Worm (Caenorhabditis elegans) whole organism, midembryonic: Measurements from ENCODE around the gene hrg-5.

ENCODE experiments used
- T22C8.4 ChIP-seq: fragments of 200-800 bp; sonication (Bioruptor generic); IDR thresholded peaks from 2 replicates; pipeline ENCODE4 v1.3.6; 2022; ENCODE audit warnings: missing genetic modification characterization, missing compliant biosample characterization
- cog-1 ChIP-seq: sonication (generic microtip); optimal IDR thresholded peaks from 2 replicates; lab custom pipeline; 2016; ENCODE audit warnings: missing genetic modification characterization, missing compliant biosample characterization
- flt-1 ChIP-seq: fragments of 200-800 bp; sonication (Bioruptor generic); IDR thresholded peaks from 2 replicates; pipeline ENCODE4 v1.3.6; 2022; ENCODE audit warnings: missing genetic modification characterization, missing compliant biosample characterization
- med-1 ChIP-seq: sonication (generic microtip); optimal IDR thresholded peaks from 2 replicates; lab custom pipeline; 2017; ENCODE audit warnings: missing genetic modification characterization, mild to moderate bottlenecking, missing compliant biosample characterization, antibody characterized with exemption, missing genetic modification reagents; ENCODE audit not compliant: insufficient read depth
- ref-1 ChIP-seq: fragments of 200-800 bp; sonication (Bioruptor generic); conservative IDR thresholded peaks from 2 replicates; pipeline ENCODE4 v1.3.6; 2022; ENCODE audit warnings: missing genetic modification reagents, missing genetic modification characterization, missing compliant biosample characterization
- tab-1 ChIP-seq: fragments of 200-800 bp; sonication (Bioruptor generic); IDR thresholded peaks from 2 replicates; pipeline ENCODE4 v1.3.6; 2022; ENCODE audit warnings: missing genetic modification characterization, missing compliant biosample characterization
- ztf-23 ChIP-seq: fragments of 200-800 bp; sonication (Bioruptor generic); IDR thresholded peaks from 2 replicates; pipeline ENCODE4 v1.3.6; 2022; ENCODE audit warnings: missing genetic modification reagents, missing genetic modification characterization, missing compliant biosample characterization
- ztf-29 ChIP-seq: fragments of 200-800 bp; sonication (Bioruptor generic); IDR thresholded peaks from 2 replicates; pipeline ENCODE4 v1.3.6; 2022; ENCODE audit warnings: missing genetic modification reagents, missing genetic modification characterization, missing compliant biosample characterization

DNA sequence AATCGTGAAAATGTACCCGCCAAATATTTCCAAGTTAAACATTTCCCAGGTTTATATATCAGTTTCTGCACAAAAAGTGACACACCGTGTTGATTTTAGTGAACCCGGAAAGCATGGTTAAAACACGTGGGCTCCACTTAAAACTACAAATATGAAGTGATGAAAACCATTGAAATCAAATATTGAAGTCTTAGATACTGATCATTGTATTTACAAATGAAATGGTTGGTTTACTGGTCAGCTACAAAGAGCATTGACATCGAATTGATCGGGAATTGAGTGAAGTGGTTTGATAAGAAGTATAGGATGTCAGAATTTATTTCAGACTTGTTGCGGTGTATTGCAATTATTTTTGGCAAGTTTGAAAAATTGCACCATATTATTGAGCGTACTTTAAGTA, at the start of gene hrg-5:
- TF ChIP-seq ztf-29 (GFP tag; lab: Robert Waterston, UW) = no peak
- no peak for TF ChIP-seq med-1
- TF ChIP-seq ztf-23 (GFP tag; lab: Robert Waterston, UW) = no peak
- no peak for TF ChIP-seq ref-1
- no peak for TF ChIP-seq tab-1 (GFP tag; lab: Robert Waterston, UW)
- no peak for TF ChIP-seq T22C8.4
- no peak for TF ChIP-seq flt-1 (GFP tag; lab: Robert Waterston, UW)
- no peak for TF ChIP-seq cog-1 (tag; lab: Kevin White, UChicago)
